Fruit fly (Drosophila melanogaster) whole organism, embryonic: ENCODE data around the gene mrva.

Source experiments
- Adf1 ChIP-seq: fragments of 200-800 bp; sonication (Bioruptor generic); IDR thresholded peaks from 2 replicates; pipeline ENCODE4 v1.3.6; 2022; ENCODE audit warnings: missing biosample characterization, missing genetic modification characterization
- CG10267 ChIP-seq: fragments of 200-800 bp; sonication (Bioruptor generic); optimal IDR thresholded peaks from 2 replicates; lab custom pipeline; 2018; ENCODE audit warnings: missing biosample characterization, mild to moderate bottlenecking, missing genetic modification characterization, moderate library complexity
- CG10274 ChIP-seq: fragments of 200-800 bp; sonication (Bioruptor generic); optimal IDR thresholded peaks from 3 replicates; lab custom pipeline; 2017; ENCODE audit warnings: missing biosample characterization, mild to moderate bottlenecking, missing genetic modification characterization
- CG11247 ChIP-seq: fragments of 200-800 bp; sonication (Bioruptor generic); IDR thresholded peaks from 2 replicates; pipeline ENCODE4 v1.3.6; 2022; ENCODE audit warnings: missing biosample characterization, missing genetic modification characterization
- CG11456 ChIP-seq: fragments of 200-800 bp; sonication (Bioruptor generic); IDR thresholded peaks from 3 replicates; pipeline ENCODE4 v1.3.6; 2022; ENCODE audit warnings: missing biosample characterization, missing genetic modification characterization
- CG12071 ChIP-seq: fragments of 200-800 bp; sonication (Bioruptor generic); optimal IDR thresholded peaks from 3 replicates; lab custom pipeline; 2018; ENCODE audit warnings: missing biosample characterization, mild to moderate bottlenecking, missing genetic modification characterization
- CG12104 ChIP-seq: fragments of 200-800 bp; sonication (Bioruptor generic); optimal IDR thresholded peaks from 3 replicates; lab custom pipeline; 2016; ENCODE audit warnings: missing biosample characterization, missing genetic modification characterization
- CG12236 ChIP-seq: fragments of 200-800 bp; sonication (Bioruptor generic); optimal IDR thresholded peaks from 2 replicates; lab custom pipeline; 2016; ENCODE audit warnings: missing biosample characterization, missing genetic modification characterization
- CG12769 ChIP-seq: fragments of 200-800 bp; sonication (Bioruptor generic); optimal IDR thresholded peaks from 2 replicates; lab custom pipeline; 2019; ENCODE audit warnings: missing biosample characterization, mild to moderate bottlenecking, missing genetic modification characterization, moderate library complexity
- CG12942 ChIP-seq: fragments of 200-800 bp; sonication (Bioruptor generic); optimal IDR thresholded peaks from 3 replicates; lab custom pipeline; 2016; ENCODE audit warnings: missing biosample characterization, missing genetic modification characterization
- CG13287 ChIP-seq: fragments of 200-800 bp; sonication (Bioruptor generic); IDR thresholded peaks from 2 replicates; pipeline ENCODE4 v1.3.6; 2022; ENCODE audit warnings: missing biosample characterization, missing genetic modification characterization; ENCODE audit not compliant: partially characterized antibody
- CG13624 ChIP-seq: fragments of 200-800 bp; sonication (Bioruptor generic); optimal IDR thresholded peaks from 2 replicates; lab custom pipeline; 2016; ENCODE audit warnings: missing biosample characterization, missing genetic modification characterization
- CG14710 ChIP-seq: fragments of 200-800 bp; sonication (Bioruptor generic); optimal IDR thresholded peaks from 3 replicates; lab custom pipeline; 2019; ENCODE audit warnings: missing biosample characterization, mild to moderate bottlenecking, missing genetic modification characterization, moderate library complexity
- CG15011 ChIP-seq: fragments of 200-800 bp; sonication (Bioruptor generic); optimal IDR thresholded peaks from 3 replicates; lab custom pipeline; 2018; ENCODE audit warnings: missing biosample characterization, mild to moderate bottlenecking, missing genetic modification characterization
- CG17385 ChIP-seq: fragments of 200-800 bp; sonication (Bioruptor generic); optimal IDR thresholded peaks from 3 replicates; lab custom pipeline; 2018; ENCODE audit warnings: missing biosample characterization, mild to moderate bottlenecking, missing genetic modification characterization
- CG2120 ChIP-seq: fragments of 200-800 bp; sonication (Bioruptor generic); optimal IDR thresholded peaks from 3 replicates; lab custom pipeline; 2016; ENCODE audit warnings: missing biosample characterization, missing genetic modification characterization
- CG3281 ChIP-seq: fragments of 200-800 bp; sonication (Bioruptor generic); optimal IDR thresholded peaks from 3 replicates; lab custom pipeline; 2017; ENCODE audit warnings: missing biosample characterization, mild to moderate bottlenecking, missing genetic modification characterization
- CG6175 ChIP-seq: fragments of 200-800 bp; sonication (Bioruptor generic); IDR thresholded peaks from 3 replicates; pipeline ENCODE4 v1.3.6; 2022; ENCODE audit warnings: missing biosample characterization, missing genetic modification characterization
- CG7928 ChIP-seq: fragments of 200-800 bp; sonication (Bioruptor generic); optimal IDR thresholded peaks from 2 replicates; lab custom pipeline; 2017; ENCODE audit warnings: missing biosample characterization, mild to moderate bottlenecking, missing genetic modification characterization
- CG8944 ChIP-seq: fragments of 200-800 bp; sonication (Bioruptor generic); optimal IDR thresholded peaks from 3 replicates; lab custom pipeline; 2016; ENCODE audit warnings: missing biosample characterization, missing genetic modification characterization
- CG9609 ChIP-seq: fragments of 200-800 bp; sonication (Bioruptor generic); optimal IDR thresholded peaks from 3 replicates; lab custom pipeline; 2016; ENCODE audit warnings: missing biosample characterization, missing genetic modification characterization
- CG9797 ChIP-seq: fragments of 200-800 bp; sonication (Bioruptor generic); optimal IDR thresholded peaks from 3 replicates; lab custom pipeline; 2018; ENCODE audit warnings: missing biosample characterization, mild to moderate bottlenecking, missing genetic modification characterization
- Chrac-16 ChIP-seq: fragments of 200-800 bp; sonication (Bioruptor generic); optimal IDR thresholded peaks from 3 replicates; lab custom pipeline; 2016; ENCODE audit warnings: missing biosample characterization, missing genetic modification characterization
- Fer3 ChIP-seq: fragments of 200-800 bp; sonication (Bioruptor generic); optimal IDR thresholded peaks from 2 replicates; lab custom pipeline; 2018; ENCODE audit warnings: missing biosample characterization, mild to moderate bottlenecking, missing genetic modification characterization, moderate library complexity
- GATAe ChIP-seq: fragments of 200-800 bp; sonication (Bioruptor generic); conservative IDR thresholded peaks from 2 replicates; pipeline ENCODE4 v1.3.6; 2022; ENCODE audit warnings: missing biosample characterization, missing genetic modification characterization
- Hmr ChIP-seq: fragments of 200-800 bp; sonication (Bioruptor generic); optimal IDR thresholded peaks from 3 replicates; lab custom pipeline; 2017; ENCODE audit warnings: mild to moderate bottlenecking, missing biosample characterization, missing genetic modification reagents, missing genetic modification characterization
- Jarid2 ChIP-seq: fragments of 200-800 bp; sonication (Bioruptor generic); optimal IDR thresholded peaks from 3 replicates; lab custom pipeline; 2017; ENCODE audit warnings: mild to moderate bottlenecking, missing biosample characterization, missing genetic modification reagents, missing genetic modification characterization
- MESR4 ChIP-seq: fragments of 200-800 bp; sonication (Bioruptor generic); optimal IDR thresholded peaks from 2 replicates; lab custom pipeline; 2018; ENCODE audit warnings: missing biosample characterization, mild to moderate bottlenecking, missing genetic modification characterization, moderate library complexity
- MTF-1 ChIP-seq: fragments of 200-800 bp; sonication (Bioruptor generic); optimal IDR thresholded peaks from 2 replicates; lab custom pipeline; 2018; ENCODE audit warnings: missing biosample characterization, mild to moderate bottlenecking, missing genetic modification characterization, borderline replicate concordance
- PHDP ChIP-seq: fragments of 200-800 bp; sonication (Bioruptor generic); optimal IDR thresholded peaks from 3 replicates; lab custom pipeline; 2018; ENCODE audit warnings: missing biosample characterization, mild to moderate bottlenecking, missing genetic modification characterization, moderate library complexity
- Usf ChIP-seq: fragments of 200-800 bp; sonication (Bioruptor generic); optimal IDR thresholded peaks from 2 replicates; lab custom pipeline; 2017; ENCODE audit warnings: missing genotype, missing biosample characterization, missing genetic modification characterization
- YL-1 ChIP-seq: fragments of 200-800 bp; sonication (Bioruptor generic); optimal IDR thresholded peaks from 3 replicates; lab custom pipeline; 2017; ENCODE audit warnings: missing biosample characterization, mild to moderate bottlenecking, missing genetic modification characterization
- bbx ChIP-seq: fragments of 200-800 bp; sonication (Bioruptor generic); IDR thresholded peaks from 2 replicates; pipeline ENCODE4 v1.3.6; 2022; ENCODE audit warnings: missing biosample characterization, missing genetic modification characterization; ENCODE audit not compliant: partially characterized antibody
- cas ChIP-seq: fragments of 200-800 bp; sonication (Bioruptor generic); IDR thresholded peaks from 2 replicates; pipeline ENCODE4 v1.3.6; 2022; ENCODE audit warnings: missing biosample characterization, missing genetic modification characterization
- corto ChIP-seq: fragments of 200-800 bp; sonication (Bioruptor generic); optimal IDR thresholded peaks from 2 replicates; lab custom pipeline; 2016; ENCODE audit warnings: missing biosample characterization, mild to moderate bottlenecking, missing genetic modification characterization, moderate library complexity
- crp ChIP-seq, 2 experiments: fragments of 200-800 bp; sonication (Bioruptor generic); optimal IDR thresholded peaks; 2 replicates in 1 of 2; 3 replicates in 1 of 2; lab custom pipeline; 2017; ENCODE audit warnings: missing biosample characterization in 2 of 2, missing genetic modification characterization in 2 of 2, mild to moderate bottlenecking in 1 of 2, moderate library complexity in 1 of 2
- da ChIP-seq: fragments of 200-800 bp; sonication (Bioruptor generic); optimal IDR thresholded peaks from 2 replicates; lab custom pipeline; 2016; ENCODE audit warnings: missing biosample characterization, missing genetic modification characterization
- dpn ChIP-seq, 2 experiments: fragments of 200-800 bp; sonication (Bioruptor generic); optimal IDR thresholded peaks; 3 replicates each; lab custom pipeline; 2016; ENCODE audit warnings: missing biosample characterization in 2 of 2, missing genetic modification characterization in 2 of 2
- emc ChIP-seq: fragments of 200-800 bp; sonication (Bioruptor generic); optimal IDR thresholded peaks from 2 replicates; lab custom pipeline; 2016; ENCODE audit warnings: missing biosample characterization, missing genetic modification characterization
- maf-S ChIP-seq: fragments of 200-800 bp; sonication (Bioruptor generic); optimal IDR thresholded peaks from 2 replicates; lab custom pipeline; 2016; ENCODE audit warnings: missing biosample characterization, missing genetic modification characterization
- onecut ChIP-seq: fragments of 200-800 bp; sonication (Bioruptor generic); IDR thresholded peaks from 2 replicates; pipeline ENCODE4 v1.3.6; 2022; ENCODE audit warnings: missing biosample characterization, missing genetic modification characterization
- p53 ChIP-seq: fragments of 200-800 bp; sonication (Bioruptor generic); optimal IDR thresholded peaks from 2 replicates; lab custom pipeline; 2016; ENCODE audit warnings: missing biosample characterization, missing genetic modification characterization
- sd ChIP-seq: fragments of 200-800 bp; sonication (Bioruptor generic); optimal IDR thresholded peaks from 3 replicates; lab custom pipeline; 2018; ENCODE audit warnings: missing biosample characterization, mild to moderate bottlenecking, missing genetic modification characterization, moderate library complexity
- slou ChIP-seq: fragments of 200-800 bp; sonication (Bioruptor generic); optimal IDR thresholded peaks from 3 replicates; lab custom pipeline; 2016; ENCODE audit warnings: missing biosample characterization, missing genetic modification characterization
- unpg ChIP-seq: fragments of 200-800 bp; sonication (Bioruptor generic); optimal IDR thresholded peaks from 3 replicates; lab custom pipeline; 2018; ENCODE audit warnings: missing biosample characterization, mild to moderate bottlenecking, missing genetic modification characterization, moderate library complexity
- vfl ChIP-seq: fragments of 200-800 bp; sonication (Bioruptor generic); optimal IDR thresholded peaks from 2 replicates; lab custom pipeline; 2016; ENCODE audit warnings: missing biosample characterization, missing genetic modification characterization
- vnd ChIP-seq: fragments of 200-800 bp; sonication (Bioruptor generic); IDR thresholded peaks from 3 replicates; pipeline ENCODE4 v1.3.6; 2022; ENCODE audit warnings: missing biosample characterization, missing genetic modification characterization; ENCODE audit not compliant: partially characterized antibody
- vvl ChIP-seq: fragments of 200-800 bp; sonication (Bioruptor generic); IDR thresholded peaks from 2 replicates; pipeline ENCODE4 v1.3.6; 2022; ENCODE audit warnings: missing biosample characterization, missing genetic modification characterization
- wdn ChIP-seq: fragments of 200-800 bp; sonication (Bioruptor generic); IDR thresholded peaks from 2 replicates; pipeline ENCODE4 v1.3.6; 2022; ENCODE audit warnings: missing biosample characterization, missing genetic modification characterization

mrva gene

dm6 chr3L:7339216-7339742 is 10.6 kb upstream of the mrva start, which contains the start of the genes lark and eco (continued):
- TF ChIP-seq wdn (GFP tag; lab: Robert Waterston, UW) (no peak), bbx (GFP tag; lab: Robert Waterston, UW) (peak; percentile 19; the same call in 1 of the 2 replicates), CG11456 (GFP tag; lab: Robert Waterston, UW) (no peak), onecut (peak; percentile 77), emc (GFP tag; lab: Kevin White, UChicago) (no peak), CG17385 (GFP tag; lab: Kevin White, UChicago) (peak; percentile 35), Hmr (GFP tag; lab: Kevin White, UChicago) (no peak), CG9797 (peak; percentile 92), slou (GFP tag; lab: Kevin White, UChicago) (no peak), CG12104 (GFP tag; lab: Kevin White, UChicago) (no peak), CG9609 (GFP tag; lab: Kevin White, UChicago) (no peak), CG15011 (no peak), maf-S (no peak), corto (GFP tag; lab: Kevin White, UChicago) (no peak), Fer3 (tag; lab: Kevin White, UChicago) (no peak), CG3281 (GFP tag; lab: Kevin White, UChicago) (no peak), CG12236 (GFP tag; lab: Kevin White, UChicago) (no peak), MTF-1 (GFP tag; lab: Kevin White, UChicago) (no peak), CG12071 (GFP tag; lab: Kevin White, UChicago) (no peak), CG10274 (GFP tag; lab: Kevin White, UChicago) (no peak), vnd (no peak), vfl (GFP tag; lab: Kevin White, UChicago) (no peak), sd (tag; lab: Kevin White, UChicago) (no peak)

DNA sequence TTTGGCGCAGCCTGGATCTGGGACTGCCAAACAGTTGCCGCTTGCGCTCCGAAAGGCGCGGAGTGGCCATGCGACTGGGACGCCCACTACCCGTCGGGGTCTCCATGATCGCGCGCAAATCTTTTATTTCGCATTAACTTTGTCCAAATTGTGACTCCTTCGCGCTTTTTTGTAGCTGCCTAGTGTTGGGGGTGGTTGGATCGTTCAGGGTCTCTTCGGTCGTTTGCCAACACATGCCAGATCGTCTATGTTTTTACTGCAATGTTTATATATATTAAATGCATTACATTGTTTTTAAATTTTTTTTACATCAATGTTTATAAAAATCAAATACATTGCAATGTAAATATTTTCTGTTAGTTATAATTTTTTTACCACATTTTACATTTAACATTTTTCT is 10.1 kb upstream of the mrva start:
- TF ChIP-seq CG13624 (no peak), MESR4 (peak; percentile 44), vvl (GFP tag; lab: Robert Waterston, UW) (0 out of 2 replicates have a peak, but pooled peaks have one; percentile 18), unpg (no peak), Jarid2 (GFP tag; lab: Kevin White, UChicago) (no peak), bbx (GFP tag; lab: Robert Waterston, UW) (peak; percentile 27; the same call in 1 of the 2 replicates), Hmr (GFP tag; lab: Kevin White, UChicago) (no peak), da (GFP tag; lab: Kevin White, UChicago) (no peak), CG7928 (no peak), crp (GFP tag; optimal IDR thresholded peaks at IDR 0.05; lab: Kevin White, UChicago) (no peak), dpn (GFP tag; optimal IDR thresholded peaks at IDR 0.05; lab: Kevin White, UChicago) (no peak), CG10267 (tag; lab: Kevin White, UChicago) (peak; percentile 88), PHDP (tag; lab: Kevin White, UChicago) (no peak), GATAe (GFP tag; lab: Robert Waterston, UW) (no peak), CG11247 (GFP tag; lab: Robert Waterston, UW) (0 out of 2 replicates have a peak, but pooled peaks have one; percentile 16), YL-1 (GFP tag; lab: Kevin White, UChicago) (no peak), CG6175 (GFP tag; lab: Robert Waterston, UW) (no peak), CG14710 (tag; lab: Kevin White, UChicago) (no peak), CG8944 (GFP tag; lab: Kevin White, UChicago) (no peak), CG12769 (tag; lab: Kevin White, UChicago) (no peak), CG12942 (GFP tag; lab: Kevin White, UChicago) (no peak), Adf1 (GFP tag; lab: Robert Waterston, UW) (no peak), CG11456 (GFP tag; lab: Robert Waterston, UW) (no peak), CG13287 (GFP tag; lab: Robert Waterston, UW) (peak; percentile 11; the same call in 1 of the 2 replicates), CG2120 (GFP tag; lab: Kevin White, UChicago) (peak; percentile 38), Usf (GFP tag; lab: Kevin White, UChicago) (no peak), p53 (GFP tag; lab: Kevin White, UChicago) (no peak), Chrac-16 (no peak), cas (GFP tag; lab: Robert Waterston, UW) (no peak)
